Worm (Caenorhabditis elegans) whole organism, midembryonic: ENCODE measurements around the gene F35D2.2.

Source experiments
- T22C8.4 ChIP-seq: fragments of 200-800 bp; sonication (Bioruptor generic); IDR thresholded peaks from 2 replicates; pipeline ENCODE4 v1.3.6; 2022; ENCODE audit warnings: missing genetic modification characterization, missing compliant biosample characterization
- cog-1 ChIP-seq: sonication (generic microtip); optimal IDR thresholded peaks from 2 replicates; lab custom pipeline; 2016; ENCODE audit warnings: missing genetic modification characterization, missing compliant biosample characterization
- flt-1 ChIP-seq: fragments of 200-800 bp; sonication (Bioruptor generic); IDR thresholded peaks from 2 replicates; pipeline ENCODE4 v1.3.6; 2022; ENCODE audit warnings: missing genetic modification characterization, missing compliant biosample characterization
- klf-2 ChIP-seq: fragments of 200-800 bp; sonication (Bioruptor generic); conservative IDR thresholded peaks from 2 replicates; pipeline ENCODE4 v1.3.6; 2022; ENCODE audit warnings: missing genetic modification reagents, missing genetic modification characterization, missing compliant biosample characterization
- med-1 ChIP-seq: sonication (generic microtip); optimal IDR thresholded peaks from 2 replicates; lab custom pipeline; 2017; ENCODE audit warnings: missing genetic modification characterization, mild to moderate bottlenecking, missing compliant biosample characterization, antibody characterized with exemption, missing genetic modification reagents; ENCODE audit not compliant: insufficient read depth
- ref-1 ChIP-seq: fragments of 200-800 bp; sonication (Bioruptor generic); conservative IDR thresholded peaks from 2 replicates; pipeline ENCODE4 v1.3.6; 2022; ENCODE audit warnings: missing genetic modification reagents, missing genetic modification characterization, missing compliant biosample characterization
- tab-1 ChIP-seq: fragments of 200-800 bp; sonication (Bioruptor generic); IDR thresholded peaks from 2 replicates; pipeline ENCODE4 v1.3.6; 2022; ENCODE audit warnings: missing genetic modification characterization, missing compliant biosample characterization
- ztf-23 ChIP-seq: fragments of 200-800 bp; sonication (Bioruptor generic); IDR thresholded peaks from 2 replicates; pipeline ENCODE4 v1.3.6; 2022; ENCODE audit warnings: missing genetic modification reagents, missing genetic modification characterization, missing compliant biosample characterization
- ztf-29 ChIP-seq: fragments of 200-800 bp; sonication (Bioruptor generic); IDR thresholded peaks from 2 replicates; pipeline ENCODE4 v1.3.6; 2022; ENCODE audit warnings: missing genetic modification reagents, missing genetic modification characterization, missing compliant biosample characterization

F35D2.2 gene

DNA sequence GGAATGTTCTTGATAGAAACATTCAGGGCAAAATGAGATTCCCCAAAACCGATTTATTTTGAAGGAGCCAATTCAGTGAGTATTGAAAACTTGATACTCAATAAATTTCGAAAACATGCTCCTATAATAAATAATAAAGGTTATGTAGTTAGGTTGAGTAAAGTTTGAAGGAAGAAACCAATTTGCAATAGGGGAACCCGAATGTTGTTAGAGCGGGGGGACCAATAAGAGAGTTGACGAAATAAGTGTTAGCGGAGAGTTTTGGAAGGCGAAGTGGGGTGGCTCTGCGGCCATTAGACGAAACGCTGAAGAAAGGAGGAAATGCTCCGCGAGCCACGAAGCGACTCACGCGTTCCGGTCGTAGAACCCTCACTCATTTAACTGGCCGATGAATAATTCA is 50.8 kb downstream of the F35D2.2 start:
- TF ChIP-seq klf-2 (GFP tag; lab: Robert Waterston, UW) = no peak
- TF ChIP-seq cog-1 (tag; lab: Kevin White, UChicago) = no peak
- TF ChIP-seq flt-1 = no peak
- TF ChIP-seq ztf-29 = no peak
- TF ChIP-seq ref-1 = no peak
- no peak for TF ChIP-seq ztf-23
- TF ChIP-seq tab-1 (GFP tag; lab: Robert Waterston, UW) = no peak
- no peak for TF ChIP-seq T22C8.4 (GFP tag; lab: Robert Waterston, UW)
- no peak for TF ChIP-seq med-1 (GFP tag; lab: Kevin White, UChicago)
